Worm (Caenorhabditis elegans) whole organism, young adult: ENCODE results near the gene B0457.6.

ENCODE experiments used
- C17E4.6 ChIP-seq: fragments of 200-800 bp; sonication (Bioruptor generic); IDR thresholded peaks from 2 replicates; pipeline ENCODE4 v1.3.6; 2022; ENCODE audit warnings: missing genetic modification reagents, missing genetic modification characterization, missing compliant biosample characterization
- F10E7.11 ChIP-seq: sonication (generic microtip); optimal IDR thresholded peaks from 2 replicates; lab custom pipeline; 2017; ENCODE audit warnings: mild to moderate bottlenecking, missing genetic modification characterization, moderate library complexity, missing compliant biosample characterization
- T07F8.4 ChIP-seq: sonication (generic microtip); optimal IDR thresholded peaks from 2 replicates; lab custom pipeline; 2016; ENCODE audit warnings: mild to moderate bottlenecking, missing genetic modification characterization, moderate library complexity, missing compliant biosample characterization
- ZK185.1 ChIP-seq: sonication (generic microtip); optimal IDR thresholded peaks from 2 replicates; lab custom pipeline; 2016; ENCODE audit warnings: mild to moderate bottlenecking, missing genetic modification characterization, missing compliant biosample characterization; ENCODE audit not compliant: poor library complexity, severe bottlenecking
- ama-1 ChIP-seq, 3 experiments: fragments of 150-350 bp in 1 of 3; sonication (generic microtip) in 2 of 3; optimal IDR thresholded peaks; 2 replicates each; lab custom pipeline; 2014 to 2018; ENCODE audit warnings: missing biosample characterization in 2 of 3, missing genetic modification characterization in 2 of 3, missing genetic modification reagents in 2 of 3
- aptf-3 ChIP-seq: fragments of 200-800 bp; sonication (Bioruptor generic); IDR thresholded peaks from 2 replicates; pipeline ENCODE4 v1.3.6; 2022; ENCODE audit warnings: missing genetic modification characterization, missing compliant biosample characterization
- attf-5 ChIP-seq: fragments of 200-800 bp; sonication (Bioruptor generic); optimal IDR thresholded peaks from 2 replicates; lab custom pipeline; 2018; ENCODE audit warnings: mild to moderate bottlenecking, missing genetic modification characterization, missing compliant biosample characterization
- bed-1 ChIP-seq: fragments of 200-800 bp; sonication (Bioruptor generic); IDR thresholded peaks from 2 replicates; pipeline ENCODE4 v1.3.6; 2022; ENCODE audit warnings: missing genetic modification reagents, missing genetic modification characterization, missing compliant biosample characterization
- cebp-1 ChIP-seq, 2 experiments: fragments of 200-800 bp in 1 of 2; sonication (Bioruptor generic) in 1 of 2; sonication (generic microtip) in 1 of 2; IDR thresholded peaks in 1 of 2; optimal IDR thresholded peaks in 1 of 2; 2 replicates each; pipeline versions ENCODE4 v1.3.6 to Lab custom; 2017 to 2022; ENCODE audit warnings: missing compliant biosample characterization in 2 of 2, missing genetic modification characterization in 2 of 2, mild to moderate bottlenecking in 1 of 2, missing genetic modification reagents in 1 of 2, moderate library complexity in 1 of 2
- ceh-58 ChIP-seq: fragments of 200-800 bp; sonication (Bioruptor generic); IDR thresholded peaks from 2 replicates; pipeline ENCODE4 v1.3.6; 2022; ENCODE audit warnings: missing genetic modification characterization, missing compliant biosample characterization
- dox-1 ChIP-seq: fragments of 200-800 bp; sonication (Bioruptor generic); IDR thresholded peaks from 2 replicates; pipeline ENCODE4 v1.3.6; 2022; ENCODE audit warnings: missing genetic modification reagents, missing genetic modification characterization, missing compliant biosample characterization
- ets-4 ChIP-seq: fragments of 200-800 bp; sonication (Bioruptor generic); optimal IDR thresholded peaks from 2 replicates; lab custom pipeline; 2018; ENCODE audit warnings: mild to moderate bottlenecking, missing genetic modification characterization, missing compliant biosample characterization
- hlh-12 ChIP-seq: sonication (generic microtip); optimal IDR thresholded peaks from 2 replicates; lab custom pipeline; 2016; ENCODE audit warnings: missing genetic modification characterization, missing compliant biosample characterization
- lag-1 ChIP-seq: fragments of 200-800 bp; sonication (Bioruptor generic); IDR thresholded peaks from 2 replicates; pipeline ENCODE4 v1.3.6; 2022; ENCODE audit warnings: missing genetic modification reagents, missing genetic modification characterization, missing compliant biosample characterization
- let-607 ChIP-seq, 2 experiments: fragments of 200-800 bp in 1 of 2; sonication (Bioruptor generic) in 1 of 2; sonication (generic microtip) in 1 of 2; optimal IDR thresholded peaks; 2 replicates each; lab custom pipeline; 2016 to 2018; ENCODE audit warnings: mild to moderate bottlenecking in 2 of 2, missing compliant biosample characterization in 2 of 2, missing genetic modification characterization in 2 of 2, moderate library complexity in 2 of 2, missing genotype in 1 of 2
- lin-35 ChIP-seq, 3 experiments: fragments of 150-350 bp in 2 of 3; sonication (generic microtip) in 1 of 3; optimal IDR thresholded peaks; 2 replicates each; lab custom pipeline; 2014 to 2018; ENCODE audit warnings: missing biosample characterization in 3 of 3, missing genetic modification characterization in 3 of 3, missing genetic modification reagents in 3 of 3
- lsl-1 ChIP-seq: fragments of 200-800 bp; sonication (Bioruptor generic); optimal IDR thresholded peaks from 2 replicates; lab custom pipeline; 2018; ENCODE audit warnings: mild to moderate bottlenecking, missing genetic modification characterization, moderate library complexity, missing compliant biosample characterization
- madf-10 ChIP-seq: sonication (generic microtip); optimal IDR thresholded peaks from 2 replicates; lab custom pipeline; 2016; ENCODE audit warnings: mild to moderate bottlenecking, missing genetic modification characterization, missing compliant biosample characterization
- madf-6 ChIP-seq: fragments of 200-800 bp; sonication (Bioruptor generic); IDR thresholded peaks from 2 replicates; pipeline ENCODE4 v1.3.6; 2022; ENCODE audit warnings: missing genetic modification reagents, missing genetic modification characterization, missing compliant biosample characterization
- nfya-1 ChIP-seq: sonication (generic microtip); optimal IDR thresholded peaks from 2 replicates; lab custom pipeline; 2017; ENCODE audit warnings: antibody characterized with exemption, missing compliant biosample characterization, missing genetic modification characterization, borderline replicate concordance; ENCODE audit not compliant: insufficient read depth
- nhr-179 ChIP-seq: sonication (generic microtip); optimal IDR thresholded peaks from 2 replicates; lab custom pipeline; 2016; ENCODE audit warnings: mild to moderate bottlenecking, missing genetic modification characterization, missing compliant biosample characterization
- nhr-27 ChIP-seq: fragments of 200-800 bp; sonication (Bioruptor generic); optimal IDR thresholded peaks from 2 replicates; lab custom pipeline; 2018; ENCODE audit warnings: mild to moderate bottlenecking, missing genetic modification characterization, moderate library complexity, missing compliant biosample characterization
- nhr-80 ChIP-seq: sonication (generic microtip); optimal IDR thresholded peaks from 2 replicates; lab custom pipeline; 2016; ENCODE audit warnings: missing genetic modification characterization, missing compliant biosample characterization
- nhr-90 ChIP-seq: sonication (generic microtip); optimal IDR thresholded peaks from 2 replicates; lab custom pipeline; 2016; ENCODE audit warnings: missing genotype, mild to moderate bottlenecking, missing genetic modification characterization, missing compliant biosample characterization
- pha-4 ChIP-seq: fragments of 150-350 bp; sonication (generic microtip); optimal IDR thresholded peaks from 2 replicates; lab custom pipeline; 2014; ENCODE audit warnings: missing biosample characterization, missing genetic modification reagents, missing genetic modification characterization
- repo-1 ChIP-seq: sonication (generic microtip); optimal IDR thresholded peaks from 2 replicates; lab custom pipeline; 2017; ENCODE audit warnings: mild to moderate bottlenecking, missing genetic modification characterization, missing compliant biosample characterization
- sdz-38 ChIP-seq: sonication (generic microtip); optimal IDR thresholded peaks from 2 replicates; lab custom pipeline; 2016; ENCODE audit warnings: missing genotype, missing genetic modification characterization, missing compliant biosample characterization
- sea-2 ChIP-seq: fragments of 200-800 bp; sonication (Bioruptor generic); IDR thresholded peaks from 2 replicates; pipeline ENCODE4 v1.3.6; 2022; ENCODE audit warnings: missing genetic modification characterization, missing compliant biosample characterization
- snpc-1.1 ChIP-seq: sonication (generic microtip); optimal IDR thresholded peaks from 2 replicates; lab custom pipeline; 2017; ENCODE audit warnings: missing genetic modification characterization, mild to moderate bottlenecking, missing compliant biosample characterization, antibody characterized with exemption, moderate library complexity, missing genotype, missing genetic modification reagents; ENCODE audit not compliant: insufficient read depth
- snpc-4 ChIP-seq, 5 experiments: fragments of 150-350 bp in 1 of 5; sonication (generic microtip) in 4 of 5; optimal IDR thresholded peaks; 2 replicates each; lab custom pipeline; 2014 to 2018; ENCODE audit warnings: missing genetic modification characterization in 5 of 5, missing biosample characterization in 3 of 5, antibody characterized with exemption in 2 of 5, mild to moderate bottlenecking in 2 of 5, missing compliant biosample characterization in 2 of 5, missing genotype in 2 of 5, moderate library complexity in 2 of 5, missing genetic modification reagents in 1 of 5
- somi-1 ChIP-seq: fragments of 200-800 bp; sonication (Bioruptor generic); optimal IDR thresholded peaks from 2 replicates; lab custom pipeline; 2018; ENCODE audit warnings: mild to moderate bottlenecking, missing genetic modification characterization, missing compliant biosample characterization
- sptf-2 ChIP-seq: fragments of 200-800 bp; sonication (Bioruptor generic); optimal IDR thresholded peaks from 2 replicates; lab custom pipeline; 2018; ENCODE audit warnings: mild to moderate bottlenecking, missing genetic modification characterization, missing compliant biosample characterization
- ztf-26 ChIP-seq: sonication (generic microtip); optimal IDR thresholded peaks from 2 replicates; lab custom pipeline; 2017; ENCODE audit warnings: missing genetic modification characterization, missing compliant biosample characterization

Gene B0457.6

DNA sequence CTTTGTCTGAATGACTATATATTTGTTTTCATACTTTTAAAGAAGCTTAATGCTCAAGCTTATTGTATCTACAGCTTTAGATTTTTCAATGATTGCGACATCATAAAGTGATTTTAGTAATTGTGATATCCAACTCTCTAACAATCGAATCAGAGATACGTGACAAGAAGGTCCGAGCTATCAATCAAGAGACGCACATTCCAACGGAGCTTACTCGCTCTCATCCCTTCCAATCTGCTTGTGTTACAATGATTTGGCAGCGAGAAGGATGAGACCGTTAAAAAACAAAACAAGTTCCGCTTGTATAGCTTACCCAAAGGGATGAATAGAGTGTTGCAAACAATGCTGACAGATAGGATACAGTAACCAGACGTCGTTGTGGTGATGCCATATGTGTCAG lies 39.2 kb downstream of the B0457.6 start (continued):
- no peak for TF ChIP-seq nhr-90 (tag; lab: Kevin White, UChicago)
- TF ChIP-seq ztf-26 (tag; lab: Kevin White, UChicago): no peak
- no peak for TF ChIP-seq pha-4 (tag; lab: Kevin White, UChicago)

DNA sequence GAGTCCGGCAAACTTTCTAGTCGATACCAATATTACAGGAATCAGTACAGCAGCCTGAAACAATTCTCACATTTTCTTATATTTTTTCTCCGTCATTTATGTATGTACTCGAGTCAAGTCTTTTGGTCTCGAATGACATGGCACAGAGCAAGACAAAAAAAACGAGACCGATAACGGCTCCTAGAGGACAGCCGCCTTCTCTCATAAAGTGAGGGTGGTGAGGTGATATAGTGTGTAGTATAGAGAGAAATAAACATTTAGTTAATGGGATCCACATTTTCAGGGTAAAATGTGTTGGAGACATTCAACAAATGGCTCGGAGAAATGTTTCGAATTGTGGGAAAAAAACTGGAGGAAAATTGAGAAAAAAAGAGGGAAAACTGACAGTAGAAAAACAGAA lies 40.0 kb downstream of the B0457.6 start:
- TF ChIP-seq dox-1 (GFP tag; lab: Robert Waterston, UW) (peak; percentile 39; the same call in 1 of the 2 replicates), cebp-1 (GFP tag; IDR thresholded peaks at IDR 0.05; lab: Robert Waterston, UW) (no peak), cebp-1 (tag; optimal IDR thresholded peaks at IDR 0.05; lab: Kevin White, UChicago) (peak; percentile 2), ama-1 (optimal IDR thresholded peaks at IDR 0.05; lab: Kevin White, UChicago) (no peak), ama-1 (GFP tag; optimal IDR thresholded peaks at IDR 0.05; lab: Kevin White, UChicago) (peak in 1 of 2 experiments; percentile 0), lag-1 (no peak)

DNA sequence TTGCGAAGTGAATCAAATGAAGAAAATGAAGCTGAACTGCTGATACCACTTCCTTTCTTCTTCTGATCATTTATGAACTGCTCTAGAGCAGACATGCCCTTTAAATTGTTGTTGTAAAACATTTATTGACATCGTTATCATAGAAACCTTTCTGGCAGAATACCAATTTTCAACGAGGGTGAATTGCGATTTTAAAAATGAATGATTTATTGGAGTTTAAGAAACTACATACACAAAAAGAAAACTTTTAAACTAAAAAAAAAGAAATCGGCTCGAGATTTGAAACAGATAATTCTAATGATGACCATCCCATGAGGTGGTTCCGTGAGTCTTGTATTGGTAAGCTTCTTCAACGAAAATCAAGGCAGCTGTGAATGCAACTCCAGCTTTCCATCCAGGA lies 41.8 kb downstream of the B0457.6 start, which contains the start of gene sftd-3:
TSS of gene sftd-3 (minus strand) at position 101 of the 400 bp plus-strand sequence.
- TF ChIP-seq C17E4.6 (GFP tag; lab: Robert Waterston, UW) (no peak), madf-10 (tag; lab: Kevin White, UChicago) (no peak), repo-1 (tag; lab: Kevin White, UChicago) (no peak), F10E7.11 (tag; lab: Kevin White, UChicago) (no peak), lin-35 (GFP tag; optimal IDR thresholded peaks at IDR 0.05; lab: Kevin White, UChicago) (no peak), snpc-4 (GFP tag; optimal IDR thresholded peaks at IDR 0.05; lab: Kevin White, UChicago) (no peak), snpc-4 (tag; optimal IDR thresholded peaks at IDR 0.05; lab: Kevin White, UChicago) (no peak), somi-1 (GFP tag; lab: Kevin White, UChicago) (no peak), aptf-3 (no peak), attf-5 (no peak), madf-6 (no peak), nfya-1 (tag; lab: Kevin White, UChicago) (no peak), nhr-90 (tag; lab: Kevin White, UChicago) (no peak), sea-2 (GFP tag; lab: Robert Waterston, UW) (no peak), T07F8.4 (tag; lab: Kevin White, UChicago) (no peak), let-607 (tag; optimal IDR thresholded peaks at IDR 0.05; lab: Kevin White, UChicago) (no peak)

DNA sequence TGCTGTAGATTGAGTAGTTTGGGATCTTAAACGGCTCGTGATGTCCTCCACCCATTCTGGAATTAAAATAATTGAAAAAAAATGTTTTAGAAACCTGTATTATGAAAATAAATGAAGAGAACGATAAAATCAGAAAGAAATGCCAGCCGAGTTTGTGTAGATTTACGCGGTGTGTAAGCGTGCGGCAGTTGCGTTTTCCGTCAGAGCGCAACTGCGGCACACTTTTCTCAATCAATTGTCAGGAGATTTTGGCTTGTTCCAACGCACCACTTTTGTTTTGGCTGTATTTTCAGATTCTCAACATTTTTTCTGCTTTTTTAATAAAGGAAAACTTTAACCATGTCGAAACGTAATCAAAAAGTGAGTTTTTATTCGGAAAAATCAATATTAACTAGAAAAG lies 42.6 kb downstream of the B0457.6 start, which contains the start of the genes ndub-3 and C18E9.2:
TSS of gene ndub-3 (minus strand) at position 56 of the 400 bp plus-strand sequence.
TSS of gene C18E9.2 (plus strand) at position 172 of the 400 bp plus-strand sequence.
- TF ChIP-seq dox-1 (GFP tag; lab: Robert Waterston, UW) (peak; percentile 52; the same call in 1 of the 2 replicates), snpc-1.1 (tag; lab: Kevin White, UChicago) (no peak), repo-1 (tag; lab: Kevin White, UChicago) (no peak), nhr-179 (tag; lab: Kevin White, UChicago) (no peak), nhr-80 (tag; lab: Kevin White, UChicago) (peak; percentile 29), madf-6 (no peak), ceh-58 (GFP tag; lab: Robert Waterston, UW) (no peak), F10E7.11 (tag; lab: Kevin White, UChicago) (no peak), lsl-1 (GFP tag; lab: Kevin White, UChicago) (no peak), nhr-27 (no peak), cebp-1 (GFP tag; IDR thresholded peaks at IDR 0.05; lab: Robert Waterston, UW) (no peak), cebp-1 (tag; optimal IDR thresholded peaks at IDR 0.05; lab: Kevin White, UChicago) (peak; percentile 37), bed-1 (GFP tag; lab: Robert Waterston, UW) (no peak), attf-5 (peak; percentile 58), sdz-38 (tag; lab: Kevin White, UChicago) (no peak), sptf-2 (GFP tag; lab: Kevin White, UChicago) (no peak), hlh-12 (tag; lab: Kevin White, UChicago) (no peak), ZK185.1 (tag; lab: Kevin White, UChicago) (no peak), let-607 (tag; optimal IDR thresholded peaks at IDR 0.05; lab: Kevin White, UChicago) (peak; percentile 86 to 93), ets-4 (GFP tag; lab: Kevin White, UChicago) (no peak)
